Worm (Caenorhabditis elegans) whole organism, young adult: Measurements from ENCODE around the gene sre-42.

Experiments
- C17E4.6 ChIP-seq: fragments of 200-800 bp; sonication (Bioruptor generic); IDR thresholded peaks from 2 replicates; pipeline ENCODE4 v1.3.6; 2022; ENCODE audit warnings: missing genetic modification reagents, missing genetic modification characterization, missing compliant biosample characterization
- F22D6.2 ChIP-seq: sonication (generic microtip); optimal IDR thresholded peaks from 2 replicates; lab custom pipeline; 2016; ENCODE audit warnings: mild to moderate bottlenecking, missing genetic modification characterization, missing compliant biosample characterization
- F23B12.7 ChIP-seq: sonication (generic microtip); optimal IDR thresholded peaks from 2 replicates; lab custom pipeline; 2017; ENCODE audit warnings: missing genetic modification characterization, mild to moderate bottlenecking, missing compliant biosample characterization, antibody characterized with exemption, moderate library complexity; ENCODE audit not compliant: insufficient read depth
- F33H1.4 ChIP-seq: fragments of 200-800 bp; sonication (Bioruptor generic); IDR thresholded peaks from 2 replicates; pipeline ENCODE4 v1.3.6; 2022; ENCODE audit warnings: missing genetic modification reagents, missing genetic modification characterization, missing compliant biosample characterization
- F37B4.10 ChIP-seq: fragments of 200-800 bp; sonication (Bioruptor generic); IDR thresholded peaks from 2 replicates; pipeline ENCODE4 v1.3.6; 2022; ENCODE audit warnings: missing genetic modification characterization, missing compliant biosample characterization
- F57A8.1 ChIP-seq: fragments of 200-800 bp; sonication (Bioruptor generic); optimal IDR thresholded peaks from 2 replicates; lab custom pipeline; 2018; ENCODE audit warnings: mild to moderate bottlenecking, missing genetic modification characterization, moderate library complexity, missing compliant biosample characterization
- F57C9.4 ChIP-seq: sonication (generic microtip); optimal IDR thresholded peaks from 2 replicates; lab custom pipeline; 2017; ENCODE audit warnings: mild to moderate bottlenecking, missing genetic modification characterization, missing compliant biosample characterization
- K12H6.12 ChIP-seq: fragments of 200-800 bp; sonication (Bioruptor generic); optimal IDR thresholded peaks from 2 replicates; lab custom pipeline; 2018; ENCODE audit warnings: mild to moderate bottlenecking, missing genetic modification characterization, missing compliant biosample characterization
- Y53G8AR.9 ChIP-seq: fragments of 200-800 bp; sonication (Bioruptor generic); conservative IDR thresholded peaks from 2 replicates; pipeline ENCODE4 v1.3.6; 2022; ENCODE audit warnings: missing genetic modification reagents, missing genetic modification characterization, missing compliant biosample characterization
- Y79H2A.3 ChIP-seq: fragments of 200-800 bp; sonication (Bioruptor generic); conservative IDR thresholded peaks from 2 replicates; pipeline ENCODE4 v1.3.6; 2022; ENCODE audit warnings: missing genetic modification reagents, missing genetic modification characterization, missing compliant biosample characterization
- aptf-3 ChIP-seq: fragments of 200-800 bp; sonication (Bioruptor generic); IDR thresholded peaks from 2 replicates; pipeline ENCODE4 v1.3.6; 2022; ENCODE audit warnings: missing genetic modification characterization, missing compliant biosample characterization
- atf-7 ChIP-seq: sonication (generic microtip); optimal IDR thresholded peaks from 2 replicates; lab custom pipeline; 2017; ENCODE audit warnings: mild to moderate bottlenecking, missing genetic modification characterization, missing compliant biosample characterization
- athp-1 ChIP-seq: sonication (generic microtip); optimal IDR thresholded peaks from 2 replicates; lab custom pipeline; 2017; ENCODE audit warnings: mild to moderate bottlenecking, missing genetic modification characterization, missing compliant biosample characterization
- attf-3 ChIP-seq: fragments of 200-800 bp; sonication (Bioruptor generic); conservative IDR thresholded peaks from 2 replicates; pipeline ENCODE4 v1.3.6; 2022; ENCODE audit warnings: missing genetic modification reagents, missing genetic modification characterization, missing compliant biosample characterization
- attf-6 ChIP-seq: fragments of 200-800 bp; sonication (Bioruptor generic); IDR thresholded peaks from 2 replicates; pipeline ENCODE4 v1.3.6; 2022; ENCODE audit warnings: missing genetic modification reagents, missing genetic modification characterization, missing compliant biosample characterization
- bed-2 ChIP-seq: fragments of 200-800 bp; sonication (Bioruptor generic); IDR thresholded peaks from 2 replicates; pipeline ENCODE4 v1.3.6; 2022; ENCODE audit warnings: missing genetic modification reagents, missing genetic modification characterization, missing compliant biosample characterization
- ceh-27 ChIP-seq: fragments of 200-800 bp; sonication (Bioruptor generic); optimal IDR thresholded peaks from 2 replicates; lab custom pipeline; 2018; ENCODE audit warnings: mild to moderate bottlenecking, missing genetic modification characterization, moderate library complexity, missing compliant biosample characterization
- egl-44 ChIP-seq: fragments of 200-800 bp; sonication (Bioruptor generic); IDR thresholded peaks from 2 replicates; pipeline ENCODE4 v1.3.6; 2022; ENCODE audit warnings: missing genetic modification reagents, missing genetic modification characterization, missing compliant biosample characterization
- gei-17 ChIP-seq: fragments of 200-800 bp; sonication (Bioruptor generic); optimal IDR thresholded peaks from 2 replicates; lab custom pipeline; 2018; ENCODE audit warnings: mild to moderate bottlenecking, missing genetic modification characterization, missing compliant biosample characterization
- hlh-12 ChIP-seq: sonication (generic microtip); optimal IDR thresholded peaks from 2 replicates; lab custom pipeline; 2016; ENCODE audit warnings: missing genetic modification characterization, missing compliant biosample characterization
- hlh-26 ChIP-seq: fragments of 200-800 bp; sonication (Bioruptor generic); conservative IDR thresholded peaks from 2 replicates; pipeline ENCODE4 v1.3.6; 2022; ENCODE audit warnings: missing genetic modification reagents, missing genetic modification characterization, missing compliant biosample characterization
- lin-26 ChIP-seq: fragments of 200-800 bp; sonication (Bioruptor generic); IDR thresholded peaks from 2 replicates; pipeline ENCODE4 v1.3.6; 2022; ENCODE audit warnings: missing genetic modification reagents, missing genetic modification characterization, missing compliant biosample characterization
- lir-1 ChIP-seq: fragments of 200-800 bp; sonication (Bioruptor generic); conservative IDR thresholded peaks from 2 replicates; pipeline ENCODE4 v1.3.6; 2022; ENCODE audit warnings: missing genetic modification reagents, missing genetic modification characterization, missing compliant biosample characterization
- lsl-1 ChIP-seq: fragments of 200-800 bp; sonication (Bioruptor generic); optimal IDR thresholded peaks from 2 replicates; lab custom pipeline; 2018; ENCODE audit warnings: mild to moderate bottlenecking, missing genetic modification characterization, moderate library complexity, missing compliant biosample characterization
- madf-10 ChIP-seq: sonication (generic microtip); optimal IDR thresholded peaks from 2 replicates; lab custom pipeline; 2016; ENCODE audit warnings: mild to moderate bottlenecking, missing genetic modification characterization, missing compliant biosample characterization
- madf-8 ChIP-seq: fragments of 200-800 bp; sonication (Bioruptor generic); conservative IDR thresholded peaks from 2 replicates; pipeline ENCODE4 v1.3.6; 2022; ENCODE audit warnings: missing genetic modification reagents, missing genetic modification characterization, missing compliant biosample characterization
- nfya-1 ChIP-seq: sonication (generic microtip); optimal IDR thresholded peaks from 2 replicates; lab custom pipeline; 2017; ENCODE audit warnings: antibody characterized with exemption, missing compliant biosample characterization, missing genetic modification characterization, borderline replicate concordance; ENCODE audit not compliant: insufficient read depth
- nhr-120 ChIP-seq: fragments of 200-800 bp; sonication (Bioruptor generic); IDR thresholded peaks from 2 replicates; pipeline ENCODE4 v1.3.6; 2022; ENCODE audit warnings: missing genetic modification characterization, missing compliant biosample characterization
- nhr-179 ChIP-seq: sonication (generic microtip); optimal IDR thresholded peaks from 2 replicates; lab custom pipeline; 2016; ENCODE audit warnings: mild to moderate bottlenecking, missing genetic modification characterization, missing compliant biosample characterization
- nhr-27 ChIP-seq: fragments of 200-800 bp; sonication (Bioruptor generic); optimal IDR thresholded peaks from 2 replicates; lab custom pipeline; 2018; ENCODE audit warnings: mild to moderate bottlenecking, missing genetic modification characterization, moderate library complexity, missing compliant biosample characterization
- pbrm-1 ChIP-seq: fragments of 200-800 bp; sonication (Bioruptor generic); IDR thresholded peaks from 2 replicates; pipeline ENCODE4 v1.3.6; 2022; ENCODE audit warnings: missing genetic modification reagents, missing genetic modification characterization, missing compliant biosample characterization
- rec-8 ChIP-seq, 2 experiments: sonication (generic microtip); optimal IDR thresholded peaks; 2 replicates each; lab custom pipeline; 2016; ENCODE audit warnings: mild to moderate bottlenecking in 2 of 2, missing genetic modification characterization in 2 of 2, missing genetic modification reagents in 2 of 2, missing genotype in 2 of 2, missing biosample characterization in 1 of 2, missing compliant biosample characterization in 1 of 2, moderate library complexity in 1 of 2
- rpc-1 ChIP-seq, 2 experiments: fragments of 150-350 bp in 1 of 2; sonication (generic microtip) in 1 of 2; optimal IDR thresholded peaks; 2 replicates each; lab custom pipeline; 2014 to 2018; ENCODE audit warnings: missing biosample characterization in 1 of 2, missing genetic modification characterization in 1 of 2, missing genetic modification reagents in 1 of 2, missing genotype in 1 of 2
- snpc-3.4 ChIP-seq: sonication (generic microtip); optimal IDR thresholded peaks from 2 replicates; lab custom pipeline; 2017; ENCODE audit warnings: missing genetic modification characterization, mild to moderate bottlenecking, missing compliant biosample characterization, antibody characterized with exemption, moderate library complexity, missing genotype, missing genetic modification reagents
- snpc-4 ChIP-seq, 5 experiments: fragments of 150-350 bp in 1 of 5; sonication (generic microtip) in 4 of 5; optimal IDR thresholded peaks; 2 replicates each; lab custom pipeline; 2014 to 2018; ENCODE audit warnings: missing genetic modification characterization in 5 of 5, missing biosample characterization in 3 of 5, antibody characterized with exemption in 2 of 5, mild to moderate bottlenecking in 2 of 5, missing compliant biosample characterization in 2 of 5, missing genotype in 2 of 5, moderate library complexity in 2 of 5, missing genetic modification reagents in 1 of 5
- sptf-2 ChIP-seq: fragments of 200-800 bp; sonication (Bioruptor generic); optimal IDR thresholded peaks from 2 replicates; lab custom pipeline; 2018; ENCODE audit warnings: mild to moderate bottlenecking, missing genetic modification characterization, missing compliant biosample characterization
- tbx-9 ChIP-seq: sonication (generic microtip); optimal IDR thresholded peaks from 2 replicates; lab custom pipeline; 2016; ENCODE audit warnings: borderline replicate concordance, missing genetic modification characterization, inconsistent platforms, missing compliant biosample characterization
- tlf-1 ChIP-seq: fragments of 200-800 bp; sonication (Bioruptor generic); optimal IDR thresholded peaks from 2 replicates; lab custom pipeline; 2018; ENCODE audit warnings: mild to moderate bottlenecking, missing genetic modification characterization, missing compliant biosample characterization
- unc-130 ChIP-seq: sonication (generic microtip); optimal IDR thresholded peaks from 2 replicates; lab custom pipeline; 2016; ENCODE audit warnings: missing genetic modification reagents, missing genetic modification characterization, missing compliant biosample characterization
- unc-62 ChIP-seq: fragments of 150-350 bp; optimal IDR thresholded peaks from 2 replicates; lab custom pipeline; 2014; ENCODE audit warnings: missing biosample characterization, missing genetic modification reagents, missing genetic modification characterization
- xnd-1 ChIP-seq: sonication (generic microtip); optimal IDR thresholded peaks from 2 replicates; lab custom pipeline; 2016; ENCODE audit warnings: missing genotype, missing genetic modification reagents, missing genetic modification characterization, missing compliant biosample characterization
- zfh-2 ChIP-seq: fragments of 200-800 bp; sonication (Bioruptor generic); conservative IDR thresholded peaks from 2 replicates; pipeline ENCODE4 v1.3.6; 2022; ENCODE audit warnings: missing genetic modification reagents, missing genetic modification characterization, missing compliant biosample characterization
- zim-3 ChIP-seq: sonication (generic microtip); optimal IDR thresholded peaks from 2 replicates; lab custom pipeline; 2017; ENCODE audit warnings: mild to moderate bottlenecking, missing genetic modification characterization, moderate library complexity, missing compliant biosample characterization
- ztf-25 ChIP-seq: fragments of 200-800 bp; sonication (Bioruptor generic); IDR thresholded peaks from 2 replicates; pipeline ENCODE4 v1.3.6; 2022; ENCODE audit warnings: missing genetic modification reagents, missing genetic modification characterization, missing compliant biosample characterization

Gene sre-42

ce11 chrII:12386781-12387180, at the start of gene sre-42:
Gene sre-42, minus strand, starts transcription at chrII:12386881.
- TF ChIP-seq gei-17 (GFP tag; lab: Kevin White, UChicago), result no peak
- no peak for TF ChIP-seq madf-8 (GFP tag; lab: Robert Waterston, UW)
- no peak for TF ChIP-seq lsl-1 (GFP tag; lab: Kevin White, UChicago)
- TF ChIP-seq hlh-12 (tag; lab: Kevin White, UChicago), result no peak
- TF ChIP-seq egl-44 (GFP tag; lab: Robert Waterston, UW), result no peak
- TF ChIP-seq attf-3 (GFP tag; lab: Robert Waterston, UW), result no peak

- TF ChIP-seq lsl-1 (GFP tag; lab: Kevin White, UChicago) (no peak), atf-7 (tag; lab: Kevin White, UChicago) (no peak), nfya-1 (tag; lab: Kevin White, UChicago) (no peak), lir-1 (GFP tag; lab: Robert Waterston, UW) (no peak), F37B4.10 (GFP tag; lab: Robert Waterston, UW) (no peak), bed-2 (no peak), hlh-26 (no peak), unc-62 (GFP tag; lab: Kevin White, UChicago) (no peak), Y79H2A.3 (no peak), F33H1.4 (GFP tag; lab: Robert Waterston, UW) (peak; percentile 22; the same call in 1 of the 2 replicates), F23B12.7 (tag; lab: Kevin White, UChicago) (peak; percentile 22), madf-8 (GFP tag; lab: Robert Waterston, UW) (no peak), F22D6.2 (tag; lab: Kevin White, UChicago) (no peak), unc-130 (GFP tag; lab: Kevin White, UChicago) (no peak), athp-1 (tag; lab: Kevin White, UChicago) (no peak), F57C9.4 (tag; lab: Kevin White, UChicago) (no peak), attf-6 (no peak), rec-8 (tag; optimal IDR thresholded peaks at IDR 0.05; lab: Kevin White, UChicago) (no peak), nhr-27 (tag; lab: Kevin White, UChicago) (no peak), madf-10 (tag; lab: Kevin White, UChicago) (no peak), F57A8.1 (GFP tag; lab: Kevin White, UChicago) (no peak), zfh-2 (GFP tag; lab: Robert Waterston, UW) (peak; percentile 81), ceh-27 (GFP tag; lab: Kevin White, UChicago) (no peak), nhr-120 (GFP tag; lab: Robert Waterston, UW) (0 out of 2 replicates have a peak, but pooled peaks have one; percentile 11), snpc-4 (GFP tag; optimal IDR thresholded peaks at IDR 0.05; lab: Kevin White, UChicago) (no peak), snpc-4 (tag; optimal IDR thresholded peaks at IDR 0.05; lab: Kevin White, UChicago) (peak in 2 of 4 experiments; percentile 36 to 75), tbx-9 (tag; lab: Kevin White, UChicago) (no peak), zim-3 (tag; lab: Kevin White, UChicago) (peak; percentile 1), nhr-179 (tag; lab: Kevin White, UChicago) (no peak), ztf-25 (0 out of 2 replicates have a peak, but pooled peaks have one; percentile 32), pbrm-1 (GFP tag; lab: Robert Waterston, UW) (no peak), tlf-1 (GFP tag; lab: Kevin White, UChicago) (no peak), xnd-1 (tag; lab: Kevin White, UChicago) (no peak), sptf-2 (GFP tag; lab: Kevin White, UChicago) (no peak), egl-44 (GFP tag; lab: Robert Waterston, UW) (no peak), K12H6.12 (tag; lab: Kevin White, UChicago) (no peak), Y53G8AR.9 (GFP tag; lab: Robert Waterston, UW) (no peak), C17E4.6 (GFP tag; lab: Robert Waterston, UW) (no peak), snpc-3.4 (tag; lab: Kevin White, UChicago) (no peak), aptf-3 (no peak), rpc-1 (optimal IDR thresholded peaks at IDR 0.05; lab: Kevin White, UChicago) (peak; percentile 62), rpc-1 (tag; optimal IDR thresholded peaks at IDR 0.05; lab: Kevin White, UChicago) (peak; percentile 75), lin-26 (GFP tag; lab: Robert Waterston, UW) (peak; percentile 65; the same call in 1 of the 2 replicates)
Observed at ce11 chrII:12435202-12435872, 48.7 kb upstream of the sre-42 start.
